Fruit fly (Drosophila melanogaster): Measurements from ENCODE around the gene MagR.
A peak's percentile ranks its signal among the peaks of the same experiment; 100 is the strongest.

The MagR gene

DNA sequence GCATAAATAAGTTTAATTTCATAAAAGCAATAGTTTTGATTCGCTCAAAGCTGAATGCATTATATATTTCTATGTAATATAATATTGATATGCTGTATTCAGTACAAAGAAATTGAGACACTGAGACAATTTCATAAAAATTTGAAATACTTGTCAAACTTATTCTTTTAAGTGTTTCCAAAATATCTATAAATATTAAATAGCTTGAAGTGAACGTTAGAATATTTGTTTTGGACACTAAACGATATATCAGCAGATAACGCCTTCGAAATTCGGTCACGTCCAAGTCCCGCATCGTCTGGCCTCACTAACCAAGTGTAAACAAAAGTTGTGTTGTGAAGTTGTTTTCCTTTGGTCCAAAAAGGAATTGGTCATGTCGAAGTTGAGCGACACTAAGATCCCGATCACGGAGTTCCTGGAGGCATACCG lies 23.3 kb upstream of the MagR start:
- TF ChIP-seq dac (GFP tag; optimal IDR thresholded peaks at IDR 0.05): no peak
- TF ChIP-seq CG7368 (GFP tag; optimal IDR thresholded peaks at IDR 0.05): no peak
- TF ChIP-seq fkh (GFP tag; optimal IDR thresholded peaks at IDR 0.05): peak; percentile 74
- peak; percentile 48 for TF ChIP-seq svp (GFP tag)
- peak; percentile 43 for TF ChIP-seq Eip78C (GFP tag)
- TF ChIP-seq pdm3 (GFP tag; optimal IDR thresholded peaks at IDR 0.05): no peak
- TF ChIP-seq CG32006 (GFP tag; optimal IDR thresholded peaks at IDR 0.05): no peak
- no peak for TF ChIP-seq CG31627 (GFP tag; optimal IDR thresholded peaks at IDR 0.05)
- no peak for TF ChIP-seq CG15336 (GFP tag; IDR thresholded peaks at IDR 0.05)
- no peak for TF ChIP-seq fd85E (GFP tag; optimal IDR thresholded peaks at IDR 0.05)
- TF ChIP-seq CG6854 (GFP tag; optimal IDR thresholded peaks at IDR 0.05): no peak
- TF ChIP-seq CG8119 (GFP tag; IDR thresholded peaks at IDR 0.05): no peak
- no peak for TF ChIP-seq CG3032 (tag; optimal IDR thresholded peaks at IDR 0.05)

DNA sequence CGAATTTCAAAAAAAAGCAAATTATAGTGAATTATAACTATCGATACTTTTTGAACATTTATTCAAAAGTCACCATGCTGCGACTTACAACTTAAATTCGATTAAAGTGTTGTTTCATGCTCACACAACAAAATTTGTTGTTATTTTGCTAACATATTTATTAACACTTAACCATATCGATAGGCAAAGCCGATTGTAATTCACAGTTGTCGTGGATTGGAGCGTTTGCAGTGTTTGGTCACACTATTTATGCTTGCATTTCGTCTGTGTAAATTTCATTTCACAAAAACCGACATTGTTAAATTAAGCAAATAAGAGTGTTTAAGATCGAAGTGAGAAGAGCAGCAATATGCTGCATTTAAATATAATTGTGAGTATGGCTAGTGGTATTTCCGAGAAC lies 21.7 kb upstream of the MagR start, which contains the start of gene HUWE1:
Gene HUWE1 (plus strand): TSS at position 220 of the 400 bp plus-strand sequence.
- TF ChIP-seq Sox14 (GFP tag; optimal IDR thresholded peaks at IDR 0.05): peak; percentile 17
- TF ChIP-seq CG11762 (GFP tag; optimal IDR thresholded peaks at IDR 0.05; ENCODE audit: insufficient read depth): no peak
- TF ChIP-seq cyc (GFP tag; optimal IDR thresholded peaks at IDR 0.05): no peak
- TF ChIP-seq Lpt (GFP tag; optimal IDR thresholded peaks at IDR 0.05): no peak
- peak; percentile 10 for TF ChIP-seq esn (GFP tag; optimal IDR thresholded peaks at IDR 0.05)
- no peak for TF ChIP-seq Eip78C (GFP tag)
- no peak for TF ChIP-seq CG6792 (GFP tag; optimal IDR thresholded peaks at IDR 0.05)
- TF ChIP-seq dsx (GFP tag; optimal IDR thresholded peaks at IDR 0.05; ENCODE audit: poor library complexity, severe bottlenecking): peak; percentile 25
- 0 out of 2 replicates have a peak, but pooled peaks have one; percentile 14 for TF ChIP-seq CG15336 (GFP tag; IDR thresholded peaks at IDR 0.05)
- no peak for TF ChIP-seq topi (GFP tag; optimal IDR thresholded peaks at IDR 0.05)
- peak; percentile 47 for TF ChIP-seq CG6854 (GFP tag; optimal IDR thresholded peaks at IDR 0.05)

DNA sequence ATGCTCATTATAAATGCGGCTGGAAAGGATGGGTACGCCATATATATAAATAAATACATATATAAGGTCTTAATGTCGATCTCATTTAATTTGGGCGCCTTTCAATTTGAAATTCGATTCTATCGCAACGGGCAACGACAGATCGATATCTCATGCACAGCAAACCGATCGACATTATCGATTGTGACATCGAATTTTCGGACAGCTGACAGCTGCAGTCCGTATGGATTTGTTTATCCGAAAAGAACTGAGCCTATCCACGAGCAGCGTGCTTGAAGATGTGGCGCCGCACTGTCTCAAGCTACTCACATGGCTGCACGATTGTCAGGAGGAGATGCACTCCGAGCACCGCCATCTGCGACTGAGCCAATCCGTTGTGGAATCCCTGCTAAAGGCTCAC lies 2.1 kb upstream of the MagR start, which contains the start of gene CG8191:
Gene CG8191 (plus strand): TSS at position 211 of the 400 bp plus-strand sequence.
- TF ChIP-seq Eip78C (GFP tag): no peak
- no peak for TF ChIP-seq CG34406 (GFP tag; optimal IDR thresholded peaks at IDR 0.05)
- no peak for TF ChIP-seq eg (GFP tag; IDR thresholded peaks at IDR 0.05)
- TF ChIP-seq CG16779 (tag; optimal IDR thresholded peaks at IDR 0.05): no peak
- no peak for TF ChIP-seq dac (GFP tag; optimal IDR thresholded peaks at IDR 0.05)
- no peak for TF ChIP-seq Ets21C (GFP tag; optimal IDR thresholded peaks at IDR 0.05)
- no peak for TF ChIP-seq CG15336 (GFP tag; IDR thresholded peaks at IDR 0.05)

DNA sequence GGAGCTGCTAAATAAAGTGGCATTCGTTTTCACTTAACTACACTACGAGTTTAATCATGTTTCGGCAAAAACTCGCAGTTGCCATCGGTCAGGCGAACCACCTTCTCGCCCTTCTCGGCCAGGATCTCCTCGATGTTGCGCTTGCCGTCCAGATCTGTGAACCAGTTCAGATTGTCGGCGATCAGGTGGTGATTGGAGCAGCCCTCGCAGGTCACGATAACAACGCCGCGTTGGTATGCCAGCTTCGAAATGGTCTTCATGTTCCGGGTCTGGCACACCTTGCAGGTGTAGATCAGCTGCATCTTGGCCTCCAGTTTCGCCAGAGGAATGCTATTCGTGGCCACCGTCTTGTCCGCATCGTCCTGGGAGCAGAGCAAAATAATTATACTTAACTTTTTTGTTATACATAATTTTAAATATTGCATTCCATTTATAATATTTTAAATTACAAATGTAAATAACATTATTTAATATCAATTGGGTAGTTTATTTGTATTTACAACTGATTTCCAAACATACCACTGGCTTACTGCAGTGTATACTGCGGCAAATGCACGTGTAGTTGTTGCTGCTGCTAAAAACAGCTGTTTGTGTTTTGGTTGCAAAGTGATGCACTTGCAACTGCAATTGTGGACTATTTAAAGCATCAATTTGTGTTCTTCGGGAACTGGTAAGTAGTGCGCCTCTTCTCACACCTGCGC lies 728 bp upstream of the MagR start:
- TF ChIP-seq fd59A (GFP tag; optimal IDR thresholded peaks at IDR 0.05): no peak
- no peak for TF ChIP-seq svp (GFP tag)
- TF ChIP-seq Blimp-1 (GFP tag; optimal IDR thresholded peaks at IDR 0.05): no peak
- TF ChIP-seq Met (GFP tag; optimal IDR thresholded peaks at IDR 0.05): no peak
- TF ChIP-seq CG7368 (GFP tag; optimal IDR thresholded peaks at IDR 0.05): no peak
- no peak for TF ChIP-seq net (GFP tag; optimal IDR thresholded peaks at IDR 0.05)
- no peak for TF ChIP-seq ss (GFP tag; optimal IDR thresholded peaks at IDR 0.05)
- TF ChIP-seq CG8632 (GFP tag; optimal IDR thresholded peaks at IDR 0.05): no peak
- no peak for TF ChIP-seq Sox14 (GFP tag; optimal IDR thresholded peaks at IDR 0.05)
- no peak for TF ChIP-seq CG34406 (GFP tag; optimal IDR thresholded peaks at IDR 0.05)
- TF ChIP-seq esn (GFP tag; optimal IDR thresholded peaks at IDR 0.05): no peak
- TF ChIP-seq CG6854 (GFP tag; optimal IDR thresholded peaks at IDR 0.05): no peak
- TF ChIP-seq CG6808 (GFP tag; optimal IDR thresholded peaks at IDR 0.05): no peak
- TF ChIP-seq cyc (GFP tag; optimal IDR thresholded peaks at IDR 0.05): no peak
- no peak for TF ChIP-seq fd85E (GFP tag; optimal IDR thresholded peaks at IDR 0.05)
- TF ChIP-seq CG15336 (GFP tag; IDR thresholded peaks at IDR 0.05): peak; percentile 60
- no peak for TF ChIP-seq dsx (GFP tag; optimal IDR thresholded peaks at IDR 0.05; ENCODE audit: poor library complexity, severe bottlenecking)
- no peak for TF ChIP-seq CG11762 (GFP tag; optimal IDR thresholded peaks at IDR 0.05; ENCODE audit: insufficient read depth)
- no peak for TF ChIP-seq Hr39 (GFP tag; optimal IDR thresholded peaks at IDR 0.05)
- peak; percentile 47; the same call in 1 of the 3 replicates for TF ChIP-seq CG6163 (GFP tag; IDR thresholded peaks at IDR 0.05)
- TF ChIP-seq CG3032 (tag; optimal IDR thresholded peaks at IDR 0.05): no peak
- no peak for TF ChIP-seq CG16779 (tag; optimal IDR thresholded peaks at IDR 0.05)
- no peak for TF ChIP-seq CG3919 (GFP tag; optimal IDR thresholded peaks at IDR 0.05)
- TF ChIP-seq CG1621 (tag; optimal IDR thresholded peaks at IDR 0.05): no peak
- no peak for TF ChIP-seq salr (GFP tag; optimal IDR thresholded peaks at IDR 0.05)
- TF ChIP-seq eg (GFP tag; IDR thresholded peaks at IDR 0.05): peak; percentile 72
- no peak for TF ChIP-seq achi (GFP tag; optimal IDR thresholded peaks at IDR 0.05)
- peak; percentile 26; the same call in 1 of the 3 replicates for TF ChIP-seq CG8119 (GFP tag; IDR thresholded peaks at IDR 0.05)
- no peak for TF ChIP-seq CG10669 (GFP tag; optimal IDR thresholded peaks at IDR 0.05)
- no peak for TF ChIP-seq CG32006 (GFP tag; optimal IDR thresholded peaks at IDR 0.05)
- TF ChIP-seq fkh (GFP tag; optimal IDR thresholded peaks at IDR 0.05): no peak
- no peak for TF ChIP-seq Smox (GFP tag; optimal IDR thresholded peaks at IDR 0.05)
- TF ChIP-seq CG8319 (GFP tag; optimal IDR thresholded peaks at IDR 0.05): no peak

Data from whole organism, prepupa.